Fruit fly (Drosophila melanogaster) Kc167 (cell line): Measurements from ENCODE around the gene CG4045.

Experiments used
- Myc ChIP-seq: fragments of >200 bp; optimal IDR thresholded peaks from 2 replicates; lab custom pipeline; 2017; ENCODE audit warnings: missing external identifiers
- Sin3A ChIP-seq: fragments of >200 bp; optimal IDR thresholded peaks from 2 replicates; lab custom pipeline; 2018; ENCODE audit warnings: missing external identifiers
- h ChIP-seq: fragments of >200 bp; optimal IDR thresholded peaks from 3 replicates; lab custom pipeline; 2018; ENCODE audit warnings: missing external identifiers
- insv ChIP-seq: fragments of >200 bp; optimal IDR thresholded peaks from 3 replicates; lab custom pipeline; 2018; ENCODE audit warnings: missing external identifiers
- psq ChIP-seq: fragments of >200 bp; optimal IDR thresholded peaks from 2 replicates; lab custom pipeline; 2017; ENCODE audit warnings: missing external identifiers
- ttk ChIP-seq: sonication (Bioruptor generic); optimal IDR thresholded peaks from 2 replicates; lab custom pipeline; 2017; ENCODE audit warnings: missing external identifiers

CG4045 gene

DNA sequence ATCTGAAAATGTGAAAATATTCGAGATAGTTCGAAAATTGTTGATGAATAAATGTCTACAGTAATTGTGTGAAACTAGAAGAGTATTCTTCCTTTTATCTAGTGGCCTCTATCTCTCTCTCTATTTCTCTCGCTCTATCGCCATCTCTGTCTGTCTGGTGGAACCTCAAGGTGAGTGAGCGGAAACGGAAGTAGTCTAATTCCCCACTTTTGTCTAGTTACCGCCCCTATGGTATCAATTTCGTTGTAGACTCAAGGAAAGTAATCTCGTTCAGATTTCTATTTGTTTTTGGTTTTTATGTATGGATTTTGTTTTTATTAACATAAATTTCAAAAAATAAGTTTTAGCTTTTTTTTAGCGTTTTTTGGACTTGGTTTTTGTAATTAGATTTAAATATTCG lies 50.9 kb downstream of the CG4045 start:
- TF ChIP-seq Myc (no peak), psq (lab: Kevin White, UChicago) (no peak), Sin3A (lab: Kevin White, UChicago) (no peak), ttk (lab: Kevin White, UChicago) (no peak), h (lab: Kevin White, UChicago) (no peak), insv (lab: Kevin White, UChicago) (no peak)
